Fruit fly (Drosophila melanogaster) whole organism, embryonic: ENCODE measurements around the gene CG14731.

ENCODE experiments used
- CG10274 ChIP-seq: fragments of 200-800 bp; sonication (Bioruptor generic); optimal IDR thresholded peaks from 3 replicates; lab custom pipeline; 2017; ENCODE audit warnings: missing biosample characterization, mild to moderate bottlenecking, missing genetic modification characterization
- CG12104 ChIP-seq: fragments of 200-800 bp; sonication (Bioruptor generic); optimal IDR thresholded peaks from 3 replicates; lab custom pipeline; 2016; ENCODE audit warnings: missing biosample characterization, missing genetic modification characterization
- CG1603 ChIP-seq: fragments of 200-800 bp; sonication (Bioruptor generic); optimal IDR thresholded peaks from 2 replicates; lab custom pipeline; 2019; ENCODE audit warnings: missing biosample characterization, mild to moderate bottlenecking, missing genetic modification characterization, moderate library complexity
- CG16779 ChIP-seq: fragments of 200-800 bp; sonication (Bioruptor generic); IDR thresholded peaks from 2 replicates; pipeline ENCODE4 v1.3.6; 2022; ENCODE audit warnings: missing biosample characterization, missing genetic modification characterization
- CG17568 ChIP-seq: fragments of 200-800 bp; sonication (Bioruptor generic); optimal IDR thresholded peaks from 2 replicates; lab custom pipeline; 2018; ENCODE audit warnings: missing biosample characterization, mild to moderate bottlenecking, missing genetic modification characterization, moderate library complexity
- CG18764 ChIP-seq: fragments of 200-800 bp; sonication (Bioruptor generic); optimal IDR thresholded peaks from 3 replicates; lab custom pipeline; 2016; ENCODE audit warnings: missing biosample characterization, missing genetic modification characterization
- CG2889 ChIP-seq: fragments of 200-800 bp; sonication (Bioruptor generic); IDR thresholded peaks from 3 replicates; pipeline ENCODE4 v1.3.6; 2022; ENCODE audit warnings: missing biosample characterization, missing genetic modification characterization
- CG30403 ChIP-seq: fragments of 200-800 bp; sonication (Bioruptor generic); optimal IDR thresholded peaks from 3 replicates; lab custom pipeline; 2016; ENCODE audit warnings: missing biosample characterization, missing genetic modification characterization
- CG3163 ChIP-seq: fragments of 200-800 bp; sonication (Bioruptor generic); optimal IDR thresholded peaks from 3 replicates; lab custom pipeline; 2016; ENCODE audit warnings: missing biosample characterization, missing genetic modification characterization
- CG3995 ChIP-seq: fragments of 200-800 bp; sonication (Bioruptor generic); optimal IDR thresholded peaks from 3 replicates; lab custom pipeline; 2016; ENCODE audit warnings: missing biosample characterization, missing genetic modification characterization
- CG43689 ChIP-seq: fragments of 200-800 bp; sonication (Bioruptor generic); IDR thresholded peaks from 2 replicates; pipeline ENCODE4 v1.3.6; 2022; ENCODE audit warnings: missing biosample characterization, missing genetic modification characterization
- CG4707 ChIP-seq: fragments of 200-800 bp; sonication (Bioruptor generic); optimal IDR thresholded peaks from 2 replicates; lab custom pipeline; 2018; ENCODE audit warnings: missing biosample characterization, mild to moderate bottlenecking, missing genetic modification characterization, moderate library complexity
- CG4854 ChIP-seq: fragments of 200-800 bp; sonication (Bioruptor generic); optimal IDR thresholded peaks from 2 replicates; lab custom pipeline; 2016; ENCODE audit warnings: missing biosample characterization, missing genetic modification characterization, inconsistent platforms
- CG6791 ChIP-seq: fragments of 200-800 bp; sonication (Bioruptor generic); IDR thresholded peaks from 3 replicates; pipeline ENCODE4 v1.3.6; 2022; ENCODE audit warnings: missing biosample characterization, missing genetic modification characterization; ENCODE audit not compliant: partially characterized antibody
- CG7271 ChIP-seq: fragments of 200-800 bp; sonication (Bioruptor generic); optimal IDR thresholded peaks from 2 replicates; lab custom pipeline; 2018; ENCODE audit warnings: missing biosample characterization, mild to moderate bottlenecking, missing genetic modification characterization, moderate library complexity
- CG7556 ChIP-seq: fragments of 200-800 bp; sonication (Bioruptor generic); optimal IDR thresholded peaks from 2 replicates; lab custom pipeline; 2017; ENCODE audit warnings: missing biosample characterization, mild to moderate bottlenecking, missing genetic modification characterization
- CG7928 ChIP-seq: fragments of 200-800 bp; sonication (Bioruptor generic); optimal IDR thresholded peaks from 2 replicates; lab custom pipeline; 2017; ENCODE audit warnings: missing biosample characterization, mild to moderate bottlenecking, missing genetic modification characterization
- CG8765 ChIP-seq: fragments of 200-800 bp; sonication (Bioruptor generic); IDR thresholded peaks from 2 replicates; pipeline ENCODE4 v1.3.6; 2022; ENCODE audit warnings: missing biosample characterization, missing genetic modification characterization
- D19B ChIP-seq: fragments of 200-800 bp; sonication (Bioruptor generic); optimal IDR thresholded peaks from 2 replicates; lab custom pipeline; 2017; ENCODE audit warnings: missing biosample characterization, mild to moderate bottlenecking, missing genetic modification characterization
- Dad ChIP-seq: fragments of 200-800 bp; sonication (Bioruptor generic); optimal IDR thresholded peaks from 3 replicates; lab custom pipeline; 2016; ENCODE audit warnings: missing biosample characterization, missing genetic modification characterization
- Gug ChIP-seq: fragments of 200-800 bp; sonication (Bioruptor generic); IDR thresholded peaks from 4 replicates; pipeline ENCODE4 v1.3.6; 2022; ENCODE audit warnings: missing biosample characterization, missing genetic modification characterization
- HmgZ ChIP-seq: fragments of 200-800 bp; sonication (Bioruptor generic); optimal IDR thresholded peaks from 2 replicates; lab custom pipeline; 2018; ENCODE audit warnings: missing biosample characterization, mild to moderate bottlenecking, missing genetic modification characterization
- Rfx ChIP-seq: fragments of 200-800 bp; sonication (Bioruptor generic); IDR thresholded peaks from 2 replicates; pipeline ENCODE4 v1.3.6; 2022; ENCODE audit warnings: missing biosample characterization, missing genetic modification characterization
- Rx ChIP-seq: fragments of 200-800 bp; sonication (Bioruptor generic); IDR thresholded peaks from 2 replicates; pipeline ENCODE4 v1.3.6; 2022; ENCODE audit warnings: missing biosample characterization, missing genetic modification characterization
- Sox100B ChIP-seq: fragments of 200-800 bp; sonication (Bioruptor generic); optimal IDR thresholded peaks from 3 replicates; lab custom pipeline; 2018; ENCODE audit warnings: missing biosample characterization, mild to moderate bottlenecking, missing genetic modification characterization
- Ssrp ChIP-seq: fragments of 200-800 bp; sonication (Bioruptor generic); optimal IDR thresholded peaks from 2 replicates; lab custom pipeline; 2018; ENCODE audit warnings: missing biosample characterization, mild to moderate bottlenecking, missing genetic modification characterization, moderate library complexity
- Stat92E ChIP-seq, 3 experiments: fragments of >200 bp in 2 of 3; fragments of 200-800 bp in 1 of 3; sonication (Bioruptor generic) in 1 of 3; optimal IDR thresholded peaks; 2 replicates each; lab custom pipeline; 2017 to 2019; ENCODE audit warnings: missing biosample characterization in 3 of 3, missing genetic modification characterization in 3 of 3, mild to moderate bottlenecking in 1 of 3, moderate library complexity in 1 of 3
- Vsx1 ChIP-seq: fragments of 200-800 bp; sonication (Bioruptor generic); optimal IDR thresholded peaks from 2 replicates; lab custom pipeline; 2017; ENCODE audit warnings: missing biosample characterization, mild to moderate bottlenecking, missing genetic modification characterization, missing genetic modification reagents
- YL-1 ChIP-seq: fragments of 200-800 bp; sonication (Bioruptor generic); optimal IDR thresholded peaks from 3 replicates; lab custom pipeline; 2017; ENCODE audit warnings: missing biosample characterization, mild to moderate bottlenecking, missing genetic modification characterization
- aop ChIP-seq: fragments of 200-800 bp; sonication (Bioruptor generic); IDR thresholded peaks from 2 replicates; pipeline ENCODE4 v1.3.6; 2022; ENCODE audit warnings: missing biosample characterization, missing genetic modification characterization
- bbx ChIP-seq: fragments of 200-800 bp; sonication (Bioruptor generic); IDR thresholded peaks from 2 replicates; pipeline ENCODE4 v1.3.6; 2022; ENCODE audit warnings: missing biosample characterization, missing genetic modification characterization; ENCODE audit not compliant: partially characterized antibody
- cato ChIP-seq: fragments of 200-800 bp; sonication (Bioruptor generic); optimal IDR thresholded peaks from 2 replicates; lab custom pipeline; 2016; ENCODE audit warnings: missing biosample characterization, missing genetic modification characterization, borderline replicate concordance
- dan ChIP-seq: fragments of 200-800 bp; sonication (Bioruptor generic); IDR thresholded peaks from 2 replicates; pipeline ENCODE4 v1.3.6; 2022; ENCODE audit warnings: missing biosample characterization, missing genetic modification characterization
- exex ChIP-seq: fragments of 200-800 bp; sonication (Bioruptor generic); optimal IDR thresholded peaks from 4 replicates; lab custom pipeline; 2018; ENCODE audit warnings: missing biosample characterization, mild to moderate bottlenecking, missing genetic modification characterization, moderate library complexity
- fd102C ChIP-seq: fragments of 200-800 bp; sonication (Bioruptor generic); optimal IDR thresholded peaks from 2 replicates; lab custom pipeline; 2018; ENCODE audit warnings: missing biosample characterization, mild to moderate bottlenecking, missing genetic modification characterization, moderate library complexity
- gce ChIP-seq: fragments of 200-800 bp; sonication (Bioruptor generic); IDR thresholded peaks from 3 replicates; pipeline ENCODE4 v1.3.6; 2022; ENCODE audit warnings: missing biosample characterization, missing genetic modification characterization
- gem ChIP-seq: fragments of 200-800 bp; sonication (Bioruptor generic); optimal IDR thresholded peaks from 2 replicates; lab custom pipeline; 2019; ENCODE audit warnings: missing biosample characterization, mild to moderate bottlenecking, missing genetic modification characterization, moderate library complexity
- gfzf ChIP-seq: fragments of 200-800 bp; sonication (Bioruptor generic); optimal IDR thresholded peaks from 2 replicates; lab custom pipeline; 2016; ENCODE audit warnings: missing biosample characterization, mild to moderate bottlenecking, missing genetic modification characterization, moderate library complexity
- klu ChIP-seq: fragments of 200-800 bp; sonication (Bioruptor generic); IDR thresholded peaks from 2 replicates; pipeline ENCODE4 v1.3.6; 2022; ENCODE audit warnings: missing biosample characterization, missing genetic modification characterization
- lab ChIP-seq: fragments of 200-800 bp; sonication (Bioruptor generic); optimal IDR thresholded peaks from 3 replicates; lab custom pipeline; 2017; ENCODE audit warnings: missing biosample characterization, missing genetic modification characterization, mild to moderate bottlenecking, moderate library complexity, missing genetic modification reagents
- pita ChIP-seq: fragments of 200-800 bp; sonication (Bioruptor generic); optimal IDR thresholded peaks from 2 replicates; lab custom pipeline; 2017; ENCODE audit warnings: missing biosample characterization, mild to moderate bottlenecking, missing genetic modification characterization
- pros ChIP-seq: fragments of 200-800 bp; sonication (Bioruptor generic); optimal IDR thresholded peaks from 3 replicates; lab custom pipeline; 2019; ENCODE audit warnings: missing biosample characterization, mild to moderate bottlenecking, missing genetic modification characterization, moderate library complexity
- pzg ChIP-seq: fragments of 200-800 bp; sonication (Bioruptor generic); optimal IDR thresholded peaks from 3 replicates; lab custom pipeline; 2018; ENCODE audit warnings: missing biosample characterization, mild to moderate bottlenecking, missing genetic modification characterization, moderate library complexity
- repo ChIP-seq: fragments of 200-800 bp; sonication (Bioruptor generic); optimal IDR thresholded peaks from 2 replicates; lab custom pipeline; 2016; ENCODE audit warnings: missing biosample characterization, missing genetic modification characterization
- salm ChIP-seq: fragments of 200-800 bp; sonication (Bioruptor generic); optimal IDR thresholded peaks from 2 replicates; lab custom pipeline; 2018; ENCODE audit warnings: missing biosample characterization, mild to moderate bottlenecking, missing genetic modification characterization
- sens ChIP-seq: fragments of 200-800 bp; sonication (Bioruptor generic); peaks from one replicate; lab custom pipeline; 2016; ENCODE audit warnings: missing biosample characterization, missing genetic modification characterization
- vvl ChIP-seq: fragments of 200-800 bp; sonication (Bioruptor generic); IDR thresholded peaks from 2 replicates; pipeline ENCODE4 v1.3.6; 2022; ENCODE audit warnings: missing biosample characterization, missing genetic modification characterization
- wek ChIP-seq: fragments of 200-800 bp; sonication (Bioruptor generic); optimal IDR thresholded peaks from 3 replicates; lab custom pipeline; 2018; ENCODE audit warnings: missing biosample characterization, mild to moderate bottlenecking, missing genetic modification characterization, moderate library complexity
- zen ChIP-seq: fragments of 200-800 bp; sonication (Bioruptor generic); optimal IDR thresholded peaks from 3 replicates; lab custom pipeline; 2018; ENCODE audit warnings: missing biosample characterization, mild to moderate bottlenecking, missing genetic modification characterization, moderate library complexity

Gene CG14731

DNA sequence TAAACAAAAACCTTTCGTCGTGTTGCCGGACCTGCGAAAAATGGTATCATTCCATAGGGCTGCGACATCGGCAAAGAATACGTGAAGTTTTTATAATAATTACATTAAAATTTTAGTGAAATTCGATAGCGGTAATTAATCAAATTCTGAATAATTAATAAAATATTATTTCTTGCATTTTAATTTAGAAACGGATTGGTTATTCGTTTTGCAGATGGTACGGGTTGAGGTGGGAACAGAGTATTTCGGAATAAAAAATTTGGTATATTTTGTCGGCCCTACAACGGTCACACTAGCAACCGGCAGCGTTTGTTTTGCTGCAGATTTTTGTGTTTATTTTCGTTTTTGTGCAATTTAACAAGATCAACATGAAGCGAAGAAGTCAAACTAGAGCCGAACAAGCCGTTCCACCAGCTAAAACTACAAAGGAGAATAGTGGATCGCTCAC, 48.5 kb upstream of the CG14731 start, which contains the start of the genes CG6962 and CG31368 (continued):
- TF ChIP-seq Vsx1 = no peak
- TF ChIP-seq Rx (GFP tag; lab: Robert Waterston, UW) = peak; percentile 71
- TF ChIP-seq gce (GFP tag; lab: Robert Waterston, UW) = peak; percentile 44; the same call in 1 of the 3 replicates
- peak; percentile 79 for TF ChIP-seq YL-1 (GFP tag; lab: Kevin White, UChicago)
- peak; percentile 70 for TF ChIP-seq CG1603
- TF ChIP-seq klu (GFP tag; lab: Robert Waterston, UW) = peak; percentile 86
- TF ChIP-seq Dad = peak; percentile 66
- peak; percentile 48 for TF ChIP-seq CG7271
- TF ChIP-seq CG7928 (GFP tag; lab: Kevin White, UChicago) = peak; percentile 95
- peak; percentile 64; the same call in 2 of the 3 replicates for TF ChIP-seq CG2889
- TF ChIP-seq CG10274 (GFP tag; lab: Kevin White, UChicago) = peak; percentile 25
- TF ChIP-seq CG12104 (GFP tag; lab: Kevin White, UChicago) = peak; percentile 77
- peak; percentile 61 for TF ChIP-seq CG4854 (GFP tag; lab: Kevin White, UChicago)
- no peak for TF ChIP-seq lab (GFP tag; lab: Kevin White, UChicago)
- peak; percentile 67 for TF ChIP-seq pzg (GFP tag; lab: Kevin White, UChicago)
- no peak for TF ChIP-seq CG16779 (GFP tag; lab: Robert Waterston, UW)
- TF ChIP-seq wek (GFP tag; lab: Kevin White, UChicago) = no peak
- TF ChIP-seq CG8765 (GFP tag; lab: Robert Waterston, UW) = peak; percentile 73
- TF ChIP-seq pros = no peak
- TF ChIP-seq gfzf (GFP tag; lab: Kevin White, UChicago) = peak; percentile 78
- TF ChIP-seq gem (tag; lab: Kevin White, UChicago) = peak; percentile 93
- peak; percentile 28; the same call in 1 of the 2 replicates for TF ChIP-seq aop
- TF ChIP-seq CG18764 (GFP tag; lab: Kevin White, UChicago) = peak; percentile 76
- peak; percentile 92 for TF ChIP-seq CG30403 (GFP tag; lab: Kevin White, UChicago)
- TF ChIP-seq exex (tag; lab: Kevin White, UChicago) = no peak
- peak; percentile 49 for TF ChIP-seq repo
- no peak for TF ChIP-seq CG4707
- peak; percentile 94 for TF ChIP-seq sens (GFP tag; lab: Kevin White, UChicago)
- TF ChIP-seq cato (GFP tag; lab: Kevin White, UChicago) = peak; percentile 65
- peak; percentile 87 for TF ChIP-seq Gug (GFP tag; lab: Robert Waterston, UW)
- TF ChIP-seq CG43689 (GFP tag; lab: Robert Waterston, UW) = peak; percentile 40; the same call in 1 of the 2 replicates
- peak; percentile 72 for TF ChIP-seq CG7556 (GFP tag; lab: Kevin White, UChicago)
- peak; percentile 86 for TF ChIP-seq HmgZ (tag; lab: Kevin White, UChicago)
- no peak for TF ChIP-seq bbx (GFP tag; lab: Robert Waterston, UW)
- TF ChIP-seq CG3163 (GFP tag; lab: Kevin White, UChicago) = no peak
- TF ChIP-seq CG6791 = no peak
- TF ChIP-seq Ssrp (tag; lab: Kevin White, UChicago) = peak; percentile 89
- TF ChIP-seq fd102C = peak; percentile 27
- peak; percentile 91 for TF ChIP-seq Rfx (GFP tag; lab: Robert Waterston, UW)
- TF ChIP-seq salm = peak; percentile 68
- no peak for TF ChIP-seq Sox100B (GFP tag; lab: Kevin White, UChicago)
- TF ChIP-seq dan (GFP tag; lab: Robert Waterston, UW) = no peak
- peak in 1 of 3 experiments; percentile 4 for TF ChIP-seq Stat92E (GFP tag; optimal IDR thresholded peaks at IDR 0.05; lab: Kevin White, UChicago)
- no peak for TF ChIP-seq pita (GFP tag; lab: Kevin White, UChicago)
- TF ChIP-seq zen = peak; percentile 87
- peak; percentile 46 for TF ChIP-seq D19B (GFP tag; lab: Kevin White, UChicago)
- TF ChIP-seq CG17568 (GFP tag; lab: Kevin White, UChicago) = no peak
- TF ChIP-seq CG3995 (GFP tag; lab: Kevin White, UChicago) = peak; percentile 54
- peak; percentile 89 for TF ChIP-seq vvl (GFP tag; lab: Robert Waterston, UW)
